Fruit fly (Drosophila melanogaster): ENCODE measurements around the gene Osi11.

DNA sequence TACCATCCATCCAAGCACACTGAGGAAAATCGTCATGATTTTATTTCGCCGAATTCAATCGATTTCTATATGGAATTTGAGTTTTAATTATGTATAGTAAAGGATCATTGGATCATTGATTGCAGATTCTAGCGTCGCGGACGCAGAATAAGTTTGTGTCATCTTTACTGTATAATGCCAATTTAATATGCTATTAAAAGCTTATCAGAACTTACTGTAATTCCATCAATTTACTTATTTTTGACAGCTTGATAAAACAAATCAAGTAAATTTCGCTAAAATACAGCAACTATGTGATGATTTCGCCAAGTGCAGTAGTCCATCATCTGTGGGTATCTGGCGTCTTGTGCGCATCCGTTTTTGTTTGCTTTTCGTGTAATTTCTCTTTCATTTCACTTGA is 35.5 kb downstream of the Osi11 start:
- TF ChIP-seq insv (optimal IDR thresholded peaks at IDR 0.05) (no peak), Myc (optimal IDR thresholded peaks at IDR 0.05) (no peak)
